Worm (Caenorhabditis elegans) whole organism, young adult: ENCODE data around the gene znf-598.

Experiments used
- B0019.2 ChIP-seq: fragments of 200-800 bp; sonication (Bioruptor generic); conservative IDR thresholded peaks from 2 replicates; pipeline ENCODE4 v1.3.6; 2022; ENCODE audit warnings: missing genetic modification reagents, missing genetic modification characterization, missing compliant biosample characterization
- B0336.3 ChIP-seq: fragments of 200-800 bp; sonication (Bioruptor generic); IDR thresholded peaks from 2 replicates; pipeline ENCODE4 v1.3.6; 2022; ENCODE audit warnings: missing genetic modification characterization, missing compliant biosample characterization
- C06A6.2 ChIP-seq: fragments of 200-800 bp; sonication (Bioruptor generic); conservative IDR thresholded peaks from 2 replicates; pipeline ENCODE4 v1.3.6; 2022; ENCODE audit warnings: missing genetic modification characterization, missing compliant biosample characterization
- F49E8.2 ChIP-seq: sonication (generic microtip); optimal IDR thresholded peaks from 3 replicates; lab custom pipeline; 2017; ENCODE audit warnings: missing genetic modification characterization, mild to moderate bottlenecking, missing compliant biosample characterization, antibody characterized with exemption, moderate library complexity; ENCODE audit not compliant: insufficient read depth
- F57C9.4 ChIP-seq: sonication (generic microtip); optimal IDR thresholded peaks from 2 replicates; lab custom pipeline; 2017; ENCODE audit warnings: mild to moderate bottlenecking, missing genetic modification characterization, missing compliant biosample characterization
- K11D2.4 ChIP-seq: fragments of 200-800 bp; sonication (Bioruptor generic); IDR thresholded peaks from 2 replicates; pipeline ENCODE4 v1.3.6; 2022; ENCODE audit warnings: missing genetic modification reagents, missing genetic modification characterization, missing compliant biosample characterization
- Y53G8AR.9 ChIP-seq: fragments of 200-800 bp; sonication (Bioruptor generic); conservative IDR thresholded peaks from 2 replicates; pipeline ENCODE4 v1.3.6; 2022; ENCODE audit warnings: missing genetic modification reagents, missing genetic modification characterization, missing compliant biosample characterization
- ama-1 ChIP-seq, 3 experiments: fragments of 150-350 bp in 1 of 3; sonication (generic microtip) in 2 of 3; optimal IDR thresholded peaks; 2 replicates each; lab custom pipeline; 2014 to 2018; ENCODE audit warnings: missing biosample characterization in 2 of 3, missing genetic modification characterization in 2 of 3, missing genetic modification reagents in 2 of 3
- attf-3 ChIP-seq: fragments of 200-800 bp; sonication (Bioruptor generic); conservative IDR thresholded peaks from 2 replicates; pipeline ENCODE4 v1.3.6; 2022; ENCODE audit warnings: missing genetic modification reagents, missing genetic modification characterization, missing compliant biosample characterization
- cebp-1 ChIP-seq, 2 experiments: fragments of 200-800 bp in 1 of 2; sonication (Bioruptor generic) in 1 of 2; sonication (generic microtip) in 1 of 2; IDR thresholded peaks in 1 of 2; optimal IDR thresholded peaks in 1 of 2; 2 replicates each; pipeline versions ENCODE4 v1.3.6 to Lab custom; 2017 to 2022; ENCODE audit warnings: missing compliant biosample characterization in 2 of 2, missing genetic modification characterization in 2 of 2, mild to moderate bottlenecking in 1 of 2, missing genetic modification reagents in 1 of 2, moderate library complexity in 1 of 2
- ceh-91 ChIP-seq: fragments of 200-800 bp; sonication (Bioruptor generic); IDR thresholded peaks from 2 replicates; pipeline ENCODE4 v1.3.6; 2022; ENCODE audit warnings: missing genetic modification reagents, missing genetic modification characterization, missing compliant biosample characterization
- chd-7 ChIP-seq: sonication (generic microtip); optimal IDR thresholded peaks from 2 replicates; lab custom pipeline; 2016; ENCODE audit warnings: mild to moderate bottlenecking, missing genetic modification characterization, moderate library complexity, missing compliant biosample characterization
- dox-1 ChIP-seq: fragments of 200-800 bp; sonication (Bioruptor generic); IDR thresholded peaks from 2 replicates; pipeline ENCODE4 v1.3.6; 2022; ENCODE audit warnings: missing genetic modification reagents, missing genetic modification characterization, missing compliant biosample characterization
- dpff-1 ChIP-seq: sonication (generic microtip); optimal IDR thresholded peaks from 2 replicates; lab custom pipeline; 2017; ENCODE audit warnings: mild to moderate bottlenecking, missing genetic modification characterization, missing compliant biosample characterization
- efl-1 ChIP-seq: fragments of 150-350 bp; optimal IDR thresholded peaks from 2 replicates; lab custom pipeline; 2014; ENCODE audit warnings: missing biosample characterization, missing genetic modification reagents, missing genetic modification characterization
- ekl-4 ChIP-seq: fragments of 200-800 bp; sonication (Bioruptor generic); IDR thresholded peaks from 2 replicates; pipeline ENCODE4 v1.3.6; 2022; ENCODE audit warnings: missing genetic modification reagents, missing genetic modification characterization, missing compliant biosample characterization
- hlh-12 ChIP-seq: sonication (generic microtip); optimal IDR thresholded peaks from 2 replicates; lab custom pipeline; 2016; ENCODE audit warnings: missing genetic modification characterization, missing compliant biosample characterization
- hlh-26 ChIP-seq: fragments of 200-800 bp; sonication (Bioruptor generic); conservative IDR thresholded peaks from 2 replicates; pipeline ENCODE4 v1.3.6; 2022; ENCODE audit warnings: missing genetic modification reagents, missing genetic modification characterization, missing compliant biosample characterization
- hrde-1 ChIP-seq: sonication (generic microtip); optimal IDR thresholded peaks from 2 replicates; lab custom pipeline; 2016; ENCODE audit warnings: missing genetic modification characterization, mild to moderate bottlenecking, missing compliant biosample characterization, moderate library complexity, missing genotype, missing genetic modification reagents, borderline replicate concordance
- lag-1 ChIP-seq: fragments of 200-800 bp; sonication (Bioruptor generic); IDR thresholded peaks from 2 replicates; pipeline ENCODE4 v1.3.6; 2022; ENCODE audit warnings: missing genetic modification reagents, missing genetic modification characterization, missing compliant biosample characterization
- let-526 ChIP-seq: fragments of 200-800 bp; sonication (Bioruptor generic); IDR thresholded peaks from 2 replicates; pipeline ENCODE4 v1.3.6; 2022; ENCODE audit warnings: missing genetic modification reagents, missing genetic modification characterization, missing compliant biosample characterization
- lin-35 ChIP-seq, 3 experiments: fragments of 150-350 bp in 2 of 3; sonication (generic microtip) in 1 of 3; optimal IDR thresholded peaks; 2 replicates each; lab custom pipeline; 2014 to 2018; ENCODE audit warnings: missing biosample characterization in 3 of 3, missing genetic modification characterization in 3 of 3, missing genetic modification reagents in 3 of 3
- lin-54 ChIP-seq: fragments of 200-800 bp; sonication (Bioruptor generic); optimal IDR thresholded peaks from 2 replicates; lab custom pipeline; 2018; ENCODE audit warnings: mild to moderate bottlenecking, missing genetic modification characterization, missing compliant biosample characterization
- madf-6 ChIP-seq: fragments of 200-800 bp; sonication (Bioruptor generic); IDR thresholded peaks from 2 replicates; pipeline ENCODE4 v1.3.6; 2022; ENCODE audit warnings: missing genetic modification reagents, missing genetic modification characterization, missing compliant biosample characterization
- mcd-1 ChIP-seq: fragments of 200-800 bp; sonication (Bioruptor generic); IDR thresholded peaks from 2 replicates; pipeline ENCODE4 v1.3.6; 2022; ENCODE audit warnings: missing genetic modification reagents, missing genetic modification characterization, missing compliant biosample characterization
- mes-4 ChIP-seq: sonication (generic microtip); optimal IDR thresholded peaks from 2 replicates; lab custom pipeline; 2016; ENCODE audit warnings: missing genotype, missing genetic modification characterization, missing compliant biosample characterization
- nfyb-1 ChIP-seq: fragments of 200-800 bp; sonication (Bioruptor generic); IDR thresholded peaks from 2 replicates; pipeline ENCODE4 v1.3.6; 2022; ENCODE audit warnings: missing genetic modification reagents, missing genetic modification characterization, missing compliant biosample characterization
- nhr-120 ChIP-seq: fragments of 200-800 bp; sonication (Bioruptor generic); IDR thresholded peaks from 2 replicates; pipeline ENCODE4 v1.3.6; 2022; ENCODE audit warnings: missing genetic modification characterization, missing compliant biosample characterization
- nhr-80 ChIP-seq: sonication (generic microtip); optimal IDR thresholded peaks from 2 replicates; lab custom pipeline; 2016; ENCODE audit warnings: missing genetic modification characterization, missing compliant biosample characterization
- pbrm-1 ChIP-seq: fragments of 200-800 bp; sonication (Bioruptor generic); IDR thresholded peaks from 2 replicates; pipeline ENCODE4 v1.3.6; 2022; ENCODE audit warnings: missing genetic modification reagents, missing genetic modification characterization, missing compliant biosample characterization
- pha-4 ChIP-seq: fragments of 150-350 bp; sonication (generic microtip); optimal IDR thresholded peaks from 2 replicates; lab custom pipeline; 2014; ENCODE audit warnings: missing biosample characterization, missing genetic modification reagents, missing genetic modification characterization
- repo-1 ChIP-seq: sonication (generic microtip); optimal IDR thresholded peaks from 2 replicates; lab custom pipeline; 2017; ENCODE audit warnings: mild to moderate bottlenecking, missing genetic modification characterization, missing compliant biosample characterization
- rpc-1 ChIP-seq, 2 experiments: fragments of 150-350 bp in 1 of 2; sonication (generic microtip) in 1 of 2; optimal IDR thresholded peaks; 2 replicates each; lab custom pipeline; 2014 to 2018; ENCODE audit warnings: missing biosample characterization in 1 of 2, missing genetic modification characterization in 1 of 2, missing genetic modification reagents in 1 of 2, missing genotype in 1 of 2
- sdz-38 ChIP-seq: sonication (generic microtip); optimal IDR thresholded peaks from 2 replicates; lab custom pipeline; 2016; ENCODE audit warnings: missing genotype, missing genetic modification characterization, missing compliant biosample characterization
- somi-1 ChIP-seq: fragments of 200-800 bp; sonication (Bioruptor generic); optimal IDR thresholded peaks from 2 replicates; lab custom pipeline; 2018; ENCODE audit warnings: mild to moderate bottlenecking, missing genetic modification characterization, missing compliant biosample characterization
- zfh-2 ChIP-seq: fragments of 200-800 bp; sonication (Bioruptor generic); conservative IDR thresholded peaks from 2 replicates; pipeline ENCODE4 v1.3.6; 2022; ENCODE audit warnings: missing genetic modification reagents, missing genetic modification characterization, missing compliant biosample characterization
- zim-3 ChIP-seq: sonication (generic microtip); optimal IDR thresholded peaks from 2 replicates; lab custom pipeline; 2017; ENCODE audit warnings: mild to moderate bottlenecking, missing genetic modification characterization, moderate library complexity, missing compliant biosample characterization
- ztf-18 ChIP-seq: sonication (generic microtip); optimal IDR thresholded peaks from 2 replicates; lab custom pipeline; 2016; ENCODE audit warnings: missing genotype, mild to moderate bottlenecking, missing genetic modification characterization, missing compliant biosample characterization
- ztf-22 ChIP-seq: fragments of 200-800 bp; sonication (Bioruptor generic); optimal IDR thresholded peaks from 2 replicates; lab custom pipeline; 2018; ENCODE audit warnings: mild to moderate bottlenecking, missing genetic modification characterization, moderate library complexity, missing compliant biosample characterization
- ztf-25 ChIP-seq: fragments of 200-800 bp; sonication (Bioruptor generic); IDR thresholded peaks from 2 replicates; pipeline ENCODE4 v1.3.6; 2022; ENCODE audit warnings: missing genetic modification reagents, missing genetic modification characterization, missing compliant biosample characterization
- ztf-3 ChIP-seq: fragments of 200-800 bp; sonication (Bioruptor generic); optimal IDR thresholded peaks from 2 replicates; lab custom pipeline; 2018; ENCODE audit warnings: mild to moderate bottlenecking, missing genetic modification characterization, missing compliant biosample characterization

znf-598 gene

DNA sequence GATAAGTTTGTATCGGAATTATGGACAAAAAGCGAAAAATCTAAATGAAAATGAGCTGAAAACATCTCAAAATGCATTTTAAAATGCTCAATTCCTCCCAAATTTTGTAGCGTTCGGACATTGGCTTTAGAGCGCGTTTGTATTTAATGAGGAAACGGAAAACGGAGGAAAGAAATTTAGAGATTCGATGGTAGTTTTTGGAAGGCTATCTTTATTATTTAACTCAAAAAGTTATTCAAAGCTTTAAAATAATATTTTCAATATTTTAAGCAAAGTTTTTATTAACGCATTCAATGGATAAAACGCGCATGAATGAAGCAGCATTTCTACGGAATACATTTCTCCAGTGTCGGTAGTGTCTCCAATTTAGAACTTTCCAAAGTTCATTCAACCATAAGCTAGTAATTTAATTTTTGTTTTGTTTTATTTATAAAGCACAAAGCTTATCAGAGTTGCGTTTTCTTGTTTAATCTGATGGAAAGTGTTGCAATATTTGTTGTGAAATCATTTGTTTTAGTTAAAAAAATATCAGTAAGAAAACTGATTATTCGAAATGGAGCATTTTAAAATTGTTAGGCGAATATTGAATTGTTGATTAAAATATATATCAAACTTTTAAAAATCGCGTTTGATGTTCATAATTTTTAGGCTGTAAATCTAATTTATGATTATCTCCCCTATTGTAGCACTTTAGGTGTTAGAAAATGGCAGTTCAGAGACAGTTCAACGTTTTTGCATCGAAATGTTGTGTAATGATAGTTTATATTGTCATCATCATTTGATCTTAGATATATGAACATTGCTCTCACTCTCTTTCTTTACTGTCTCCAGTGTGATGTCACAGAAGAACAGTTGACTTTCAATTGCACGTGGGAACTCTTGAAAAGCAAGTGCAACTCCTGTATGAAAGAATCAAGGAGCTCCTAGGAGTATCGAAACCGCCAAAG is 47.3 kb downstream of the znf-598 start (continued):
- TF ChIP-seq attf-3 (GFP tag; lab: Robert Waterston, UW): peak; percentile 46; the same call in 1 of the 2 replicates
- no peak for TF ChIP-seq K11D2.4
- no peak for TF ChIP-seq F49E8.2 (tag; lab: Kevin White, UChicago)
- TF ChIP-seq ceh-91 (GFP tag; lab: Robert Waterston, UW): no peak
- 0 out of 2 replicates have a peak, but pooled peaks have one; percentile 12 for TF ChIP-seq Y53G8AR.9
- TF ChIP-seq pha-4 (tag; lab: Kevin White, UChicago): no peak
- TF ChIP-seq mes-4 (tag; lab: Kevin White, UChicago): no peak
- no peak for TF ChIP-seq hrde-1 (tag; lab: Kevin White, UChicago)
- TF ChIP-seq nhr-80: peak; percentile 75
- TF ChIP-seq lag-1: no peak
- no peak for TF ChIP-seq nhr-120 (GFP tag; lab: Robert Waterston, UW)
- no peak for TF ChIP-seq hlh-26 (GFP tag; lab: Robert Waterston, UW)
- no peak for TF ChIP-seq F57C9.4
- no peak for TF ChIP-seq sdz-38

DNA sequence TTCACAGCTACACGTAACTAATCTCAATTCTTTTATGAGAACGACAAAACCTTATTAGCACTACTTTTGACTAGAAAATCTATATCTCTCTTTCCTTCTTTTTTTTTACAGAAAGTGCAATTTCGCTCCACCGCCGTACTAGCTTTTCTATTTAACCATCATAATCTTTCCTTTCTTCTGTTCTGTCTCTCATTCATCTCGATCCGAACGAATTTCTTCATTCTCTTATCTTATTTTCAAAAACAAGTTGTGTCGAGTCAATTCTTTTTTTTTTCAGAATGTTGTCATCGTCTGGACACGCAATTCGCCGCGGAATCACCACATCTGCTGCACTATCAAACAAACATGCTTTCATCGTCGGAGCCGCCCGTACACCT is 47.9 kb downstream of the znf-598 start, which contains the start of gene kat-1:
TSS of gene kat-1 (plus strand) at position 278 of the 377 bp plus-strand sequence.
- TF ChIP-seq ztf-25 (GFP tag; lab: Robert Waterston, UW) (no peak), rpc-1 (optimal IDR thresholded peaks at IDR 0.05; lab: Kevin White, UChicago) (no peak), rpc-1 (tag; optimal IDR thresholded peaks at IDR 0.05; lab: Kevin White, UChicago) (no peak), dox-1 (GFP tag; lab: Robert Waterston, UW) (0 out of 2 replicates have a peak, but pooled peaks have one; percentile 4), let-526 (no peak), efl-1 (GFP tag; lab: Kevin White, UChicago) (no peak)

DNA sequence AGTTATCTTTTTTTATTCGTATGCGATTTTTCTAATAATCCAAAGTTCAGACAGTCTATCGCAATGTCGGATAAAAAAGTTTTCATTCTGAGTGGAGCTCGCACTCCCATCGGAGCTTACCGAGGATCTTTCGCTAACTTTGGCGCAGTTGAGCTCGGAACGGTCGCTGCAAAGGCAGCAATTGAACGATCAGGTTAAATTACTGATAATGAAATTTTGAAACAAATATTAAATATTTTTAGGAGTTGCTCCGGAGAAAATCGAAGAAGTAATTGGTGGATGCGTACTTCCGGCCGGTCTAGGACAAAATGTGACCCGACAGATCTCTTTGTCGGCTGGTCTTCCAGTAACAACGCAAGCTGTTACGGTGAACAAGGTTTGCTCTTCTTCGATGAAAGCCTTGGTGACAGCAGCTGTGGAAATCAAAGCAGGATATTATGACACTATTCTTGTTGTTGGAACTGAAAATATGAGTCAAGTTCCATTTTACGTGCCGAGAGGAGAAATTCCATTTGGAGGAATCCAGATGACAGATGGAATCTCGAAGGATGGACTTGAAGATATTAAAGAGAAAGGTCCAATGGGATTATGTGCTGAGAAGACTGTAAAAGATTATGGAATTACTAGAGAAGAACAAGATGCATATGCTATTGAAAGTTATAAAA is 50.1 kb downstream of the znf-598 start, which contains the start of gene T02G5.7:
TSS of gene T02G5.7 (plus strand) at position 51 of the 665 bp plus-strand sequence.
- TF ChIP-seq B0019.2 (GFP tag; lab: Robert Waterston, UW): no peak
- TF ChIP-seq lin-35 (GFP tag; optimal IDR thresholded peaks at IDR 0.05; lab: Kevin White, UChicago): peak in 1 of 3 experiments; percentile 3
- no peak for TF ChIP-seq zfh-2 (GFP tag; lab: Robert Waterston, UW)
- TF ChIP-seq ztf-22 (GFP tag; lab: Kevin White, UChicago): peak; percentile 20
- no peak for TF ChIP-seq nhr-80
- peak; percentile 74 for TF ChIP-seq zim-3 (tag; lab: Kevin White, UChicago)
- TF ChIP-seq madf-6: peak; percentile 29; the same call in 1 of the 2 replicates
- TF ChIP-seq pbrm-1: 0 out of 2 replicates have a peak, but pooled peaks have one; percentile 15
- TF ChIP-seq lin-54 (GFP tag; lab: Kevin White, UChicago): peak; percentile 5
- TF ChIP-seq Y53G8AR.9: peak; percentile 78
- no peak for TF ChIP-seq cebp-1 (GFP tag; IDR thresholded peaks at IDR 0.05; lab: Robert Waterston, UW)
- peak; percentile 36 for TF ChIP-seq cebp-1 (tag; optimal IDR thresholded peaks at IDR 0.05; lab: Kevin White, UChicago)
- peak; percentile 15 for TF ChIP-seq ztf-18 (tag; lab: Kevin White, UChicago)
- TF ChIP-seq somi-1 (GFP tag; lab: Kevin White, UChicago): no peak
- TF ChIP-seq dpff-1: peak; percentile 75
- no peak for TF ChIP-seq F49E8.2 (tag; lab: Kevin White, UChicago)
- peak; percentile 29 for TF ChIP-seq ama-1 (optimal IDR thresholded peaks at IDR 0.05; lab: Kevin White, UChicago)
- TF ChIP-seq ama-1 (GFP tag; optimal IDR thresholded peaks at IDR 0.05; lab: Kevin White, UChicago): no peak
- TF ChIP-seq ztf-3 (GFP tag; lab: Kevin White, UChicago): no peak
- peak; percentile 8 for TF ChIP-seq repo-1 (tag; lab: Kevin White, UChicago)
- TF ChIP-seq C06A6.2 (GFP tag; lab: Robert Waterston, UW): 0 out of 2 replicates have a peak, but pooled peaks have one; percentile 44
- TF ChIP-seq chd-7 (tag; lab: Kevin White, UChicago): peak; percentile 21
- TF ChIP-seq nfyb-1 (GFP tag; lab: Robert Waterston, UW): peak; percentile 42; the same call in 1 of the 2 replicates
- peak; percentile 59; the same call in 1 of the 2 replicates for TF ChIP-seq B0336.3 (GFP tag; lab: Robert Waterston, UW)
- no peak for TF ChIP-seq hlh-12
- 0 out of 2 replicates have a peak, but pooled peaks have one; percentile 17 for TF ChIP-seq ekl-4 (GFP tag; lab: Robert Waterston, UW)
- peak; percentile 36 for TF ChIP-seq mcd-1 (GFP tag; lab: Robert Waterston, UW)
